Worm (Caenorhabditis elegans): Measurements from ENCODE around the gene egl-20.
"Not testable (repeated sequence)": the region's sequence is repeated elsewhere in the genome, so short reads cannot be mapped to it uniquely, and the experiment has no call there.

Gene egl-20

DNA sequence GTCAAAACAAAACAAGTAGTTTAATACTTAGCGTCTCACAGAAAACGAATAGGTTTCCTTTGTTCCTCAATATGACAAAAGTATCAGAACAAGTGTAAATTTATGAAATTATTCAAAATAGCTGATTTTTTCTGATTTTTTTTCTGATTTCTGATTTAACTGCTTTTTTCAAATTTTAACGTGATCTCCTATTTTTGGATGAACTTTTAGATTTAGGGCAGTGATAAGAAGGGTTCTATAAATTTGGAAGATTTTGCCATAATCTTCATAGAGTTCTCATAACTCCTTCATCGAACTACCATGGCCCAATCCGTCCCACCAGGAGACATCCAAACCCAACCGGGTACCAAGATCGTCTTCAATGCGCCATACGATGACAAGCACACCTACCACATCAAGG lies 45.6 kb downstream of the egl-20 start, which contains the start of gene msp-78:
msp-78 (plus strand) TSS at position 301 of the 400 bp plus-strand sequence.
- not testable (repeated sequence) for TF ChIP-seq ceh-44 (GFP tag; IDR thresholded peaks at IDR 0.05); lin-1 (GFP tag; IDR thresholded peaks at IDR 0.05); ZK546.5 (tag; optimal IDR thresholded peaks at IDR 0.05)

DNA sequence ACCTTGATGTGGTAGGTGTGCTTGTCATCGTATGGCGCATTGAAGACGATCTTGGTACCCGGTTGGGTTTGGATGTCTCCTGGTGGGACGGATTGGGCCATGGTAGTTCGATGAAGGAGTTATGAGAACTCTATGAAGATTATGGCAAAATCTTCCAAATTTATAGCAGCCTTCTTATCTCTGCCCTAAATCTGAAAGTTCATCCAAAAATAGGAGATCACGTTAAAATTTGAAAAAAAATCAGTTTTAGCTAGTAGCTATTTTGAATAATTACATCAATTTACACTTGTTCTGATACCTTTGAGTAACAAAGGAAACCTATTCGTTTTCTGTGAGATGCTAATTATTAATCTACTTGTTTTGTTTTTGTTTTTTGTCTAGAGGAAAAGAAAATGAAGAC lies 48.3 kb downstream of the egl-20 start, which contains the start of gene msp-79:
msp-79 (minus strand) TSS at position 101 of the 400 bp plus-strand sequence.
- not testable (repeated sequence) for TF ChIP-seq ZK337.2 (GFP tag; IDR thresholded peaks at IDR 0.05); ceh-28 (tag; optimal IDR thresholded peaks at IDR 0.05); zag-1 (tag; optimal IDR thresholded peaks at IDR 0.05)

DNA sequence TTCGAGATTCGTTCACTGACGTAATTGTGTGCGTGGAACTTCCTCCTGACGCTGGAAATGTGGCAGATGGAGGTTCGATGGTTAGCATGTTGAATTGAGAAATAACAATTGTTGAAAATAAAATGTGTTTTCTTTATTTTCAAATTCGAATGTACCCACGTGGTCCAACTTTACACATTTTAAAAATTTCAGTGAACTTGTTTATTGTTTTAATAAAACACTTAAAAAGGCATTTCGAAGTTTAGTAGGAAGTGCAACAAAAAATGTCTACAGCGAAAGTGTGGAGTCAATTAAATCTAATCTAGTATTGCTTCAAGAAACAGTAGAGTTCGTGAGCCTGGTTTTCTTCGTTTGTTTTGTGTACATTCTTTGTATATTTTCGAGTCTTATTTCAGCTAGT lies 49.1 kb downstream of the egl-20 start, which contains the start of gene ssp-36:
ssp-36 (minus strand) TSS at position 101 of the 400 bp plus-strand sequence.
- TF ChIP-seq hlh-30 (tag; optimal IDR thresholded peaks at IDR 0.05; ENCODE audit: insufficient read depth): no peak
- no peak for TF ChIP-seq skn-1 (tag; optimal IDR thresholded peaks at IDR 0.05)
- no peak for TF ChIP-seq zfp-2 (tag; optimal IDR thresholded peaks at IDR 0.05)
- no peak for TF ChIP-seq F37D6.2 (tag; optimal IDR thresholded peaks at IDR 0.05)
- TF ChIP-seq F10B5.3 (tag; optimal IDR thresholded peaks at IDR 0.05): no peak
- TF ChIP-seq R02D3.7 (tag; optimal IDR thresholded peaks at IDR 0.05): no peak
- TF ChIP-seq ceh-20 (GFP tag; IDR thresholded peaks at IDR 0.05): no peak
- no peak for TF ChIP-seq ces-1 (GFP tag; optimal IDR thresholded peaks at IDR 0.05)
- TF ChIP-seq unc-62 (GFP tag; optimal IDR thresholded peaks at IDR 0.05 in 1 of 2): no peak
- no peak for TF ChIP-seq unc-62 (tag; optimal IDR thresholded peaks at IDR 0.05)
- no peak for TF ChIP-seq nhr-28 (tag; optimal IDR thresholded peaks at IDR 0.05)
- TF ChIP-seq egl-27 (tag; optimal IDR thresholded peaks at IDR 0.05): no peak
- TF ChIP-seq php-3 (GFP tag; IDR thresholded peaks at IDR 0.05): no peak
- no peak for TF ChIP-seq Y48G9A.11 (GFP tag; IDR thresholded peaks at IDR 0.05)
- TF ChIP-seq Y105C5A.15 (GFP tag; IDR thresholded peaks at IDR 0.05): no peak
- TF ChIP-seq nhr-237 (tag; optimal IDR thresholded peaks at IDR 0.05): no peak
- no peak for TF ChIP-seq nhr-10 (tag; optimal IDR thresholded peaks at IDR 0.05)

DNA sequence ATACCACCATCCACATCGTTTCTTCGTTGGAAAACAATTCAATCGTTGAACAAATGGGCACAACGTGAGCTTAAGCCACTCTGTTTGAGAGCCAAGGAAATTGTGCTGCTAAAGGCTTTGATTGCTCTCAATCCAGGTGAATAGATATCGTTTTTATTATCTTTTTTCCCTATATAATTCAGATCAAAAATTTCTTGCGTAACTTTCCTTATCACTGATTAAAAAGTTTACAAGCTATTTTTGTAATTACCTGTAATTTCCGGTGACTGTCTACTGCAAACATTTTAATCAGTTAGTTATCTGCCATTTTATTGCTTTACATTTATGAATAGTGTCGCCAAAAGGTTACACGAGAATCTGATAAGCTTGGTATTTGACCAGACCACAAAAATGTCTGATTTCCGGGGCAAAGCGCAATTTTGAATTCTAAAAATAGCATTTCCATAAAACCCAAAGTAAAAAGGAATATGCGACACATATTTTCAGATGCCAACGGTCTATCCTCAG lies 52.6 kb downstream of the egl-20 start:
- TF ChIP-seq ama-1 (optimal IDR thresholded peaks at IDR 0.05) (no peak), zag-1 (tag; optimal IDR thresholded peaks at IDR 0.05) (no peak), hlh-30 (tag; optimal IDR thresholded peaks at IDR 0.05; ENCODE audit: insufficient read depth) (no peak), pqm-1 (tag; optimal IDR thresholded peaks at IDR 0.05) (peak; percentile 40), dmd-6 (GFP tag; IDR thresholded peaks at IDR 0.05) (peak; percentile 38; the same call in 1 of the 2 replicates), sdz-12 (GFP tag; optimal IDR thresholded peaks at IDR 0.05) (no peak), zip-11 (GFP tag; IDR thresholded peaks at IDR 0.05) (no peak), nhr-28 (tag; optimal IDR thresholded peaks at IDR 0.05) (peak; percentile 31), dpl-1 (GFP tag; optimal IDR thresholded peaks at IDR 0.05) (no peak), unc-62 (GFP tag; optimal IDR thresholded peaks at IDR 0.05 in 1 of 2) (no peak), unc-62 (tag; optimal IDR thresholded peaks at IDR 0.05) (no peak), lin-39 (tag; optimal IDR thresholded peaks at IDR 0.05) (no peak), php-3 (GFP tag; IDR thresholded peaks at IDR 0.05) (peak; percentile 91), skn-1 (tag; optimal IDR thresholded peaks at IDR 0.05) (no peak), spr-3 (GFP tag; optimal IDR thresholded peaks at IDR 0.05) (no peak), vab-7 (GFP tag; IDR thresholded peaks at IDR 0.05) (no peak), dve-1 (tag; optimal IDR thresholded peaks at IDR 0.05; ENCODE audit: insufficient read depth) (peak; percentile 59), nhr-6 (tag; optimal IDR thresholded peaks at IDR 0.05) (no peak), mep-1 (tag; optimal IDR thresholded peaks at IDR 0.05) (no peak), hlh-11 (tag; optimal IDR thresholded peaks at IDR 0.05) (peak; percentile 48), mxl-3 (GFP tag; optimal IDR thresholded peaks at IDR 0.05) (no peak), daf-16 (GFP tag; optimal IDR thresholded peaks at IDR 0.05) (no peak), daf-16 (tag; optimal IDR thresholded peaks at IDR 0.05) (peak; percentile 39), hmg-1.1 (GFP tag; IDR thresholded peaks at IDR 0.05) (no peak), aha-1 (tag) (peak; percentile 89), nhr-41 (GFP tag; IDR thresholded peaks at IDR 0.05) (no peak), lim-7 (GFP tag; IDR thresholded peaks at IDR 0.05) (no peak), nhr-10 (tag; optimal IDR thresholded peaks at IDR 0.05) (no peak), ceh-28 (tag; optimal IDR thresholded peaks at IDR 0.05) (no peak), mdl-1 (tag; optimal IDR thresholded peaks at IDR 0.05) (peak in 1 of 2 experiments; percentile 31), snpc-1.2 (GFP tag; IDR thresholded peaks at IDR 0.05) (no peak), nhr-111 (GFP tag; optimal IDR thresholded peaks at IDR 0.05) (no peak), lin-1 (GFP tag; IDR thresholded peaks at IDR 0.05) (peak; percentile 75; the same call in 1 of the 2 replicates)

Data from whole organism, L4 larva.